Worm (Caenorhabditis elegans): ENCODE measurements around the gene fos-1.

Gene fos-1

DNA sequence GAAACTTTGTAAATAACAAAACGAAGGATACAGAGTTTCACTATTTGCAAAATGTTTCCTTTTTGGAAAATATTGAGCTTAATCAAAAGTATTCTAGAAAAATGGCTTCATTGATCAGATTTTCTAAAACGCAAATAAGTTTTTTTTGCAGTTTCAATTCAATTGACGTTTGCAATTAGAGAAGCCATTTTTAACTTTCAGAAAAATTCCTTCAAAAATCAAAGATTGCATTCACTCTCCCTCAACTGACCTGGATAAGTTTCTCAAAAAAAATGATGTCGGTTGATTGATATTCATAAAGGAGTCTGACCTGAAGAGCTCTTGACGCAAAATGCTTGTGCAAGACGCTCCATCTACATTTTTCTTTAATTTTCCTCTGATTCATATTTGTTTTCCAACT lies 29.7 kb upstream of the fos-1 start:
- TF ChIP-seq F13C5.2 (tag; optimal IDR thresholded peaks at IDR 0.05) (no peak), ets-7 (tag; optimal IDR thresholded peaks at IDR 0.05) (no peak), hnd-1 (tag; optimal IDR thresholded peaks at IDR 0.05) (no peak), hmg-4 (GFP tag; optimal IDR thresholded peaks at IDR 0.05) (no peak), sea-1 (GFP tag; conservative IDR thresholded peaks at IDR 0.05) (no peak), tbx-11 (GFP tag; IDR thresholded peaks at IDR 0.05) (no peak), B0310.2 (tag; optimal IDR thresholded peaks at IDR 0.05) (no peak), hmbx-1 (tag; optimal IDR thresholded peaks at IDR 0.05) (no peak), ceh-36 (tag; optimal IDR thresholded peaks at IDR 0.05) (no peak), tra-4 (tag; optimal IDR thresholded peaks at IDR 0.05) (no peak), pes-1 (GFP tag; IDR thresholded peaks at IDR 0.05) (no peak), ceh-13 (GFP tag; optimal IDR thresholded peaks at IDR 0.05) (no peak), flt-1 (GFP tag; IDR thresholded peaks at IDR 0.05) (no peak), ama-1 (optimal IDR thresholded peaks at IDR 0.05) (no peak)

DNA sequence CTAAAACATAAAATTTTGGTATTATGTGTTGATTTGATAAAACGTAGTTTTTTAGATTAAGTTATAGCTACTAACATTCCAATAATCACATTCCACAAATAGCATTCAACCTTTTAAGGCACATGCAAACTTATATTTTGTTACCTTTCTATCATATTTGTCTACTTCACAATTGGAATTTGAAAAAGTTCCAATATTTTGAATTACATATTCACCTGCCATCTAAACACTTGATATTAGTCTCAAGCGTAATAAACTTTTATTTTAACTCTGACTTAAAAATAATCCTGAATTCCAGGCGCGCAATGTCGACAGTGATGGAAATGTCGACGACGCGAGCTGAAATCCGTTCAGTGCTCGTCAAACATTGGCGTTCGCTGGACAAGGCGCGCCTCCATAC lies 27.7 kb upstream of the fos-1 start, which contains the start of gene acy-2:
TSS of gene acy-2 (plus strand) at position 301 of the 400 bp plus-strand sequence.
- TF ChIP-seq ceh-36 (tag; optimal IDR thresholded peaks at IDR 0.05) (no peak), ets-7 (tag; optimal IDR thresholded peaks at IDR 0.05) (no peak), flt-1 (GFP tag; IDR thresholded peaks at IDR 0.05) (no peak), tra-4 (tag; optimal IDR thresholded peaks at IDR 0.05) (no peak), scrt-1 (GFP tag; IDR thresholded peaks at IDR 0.05) (no peak), hmg-4 (GFP tag; optimal IDR thresholded peaks at IDR 0.05) (no peak), tbx-37 (GFP tag; conservative IDR thresholded peaks at IDR 0.05) (no peak), B0310.2 (tag; optimal IDR thresholded peaks at IDR 0.05) (no peak), ama-1 (optimal IDR thresholded peaks at IDR 0.05) (no peak), hnd-1 (tag; optimal IDR thresholded peaks at IDR 0.05) (no peak), pes-1 (GFP tag; IDR thresholded peaks at IDR 0.05) (no peak), F13C5.2 (tag; optimal IDR thresholded peaks at IDR 0.05) (no peak), ceh-13 (GFP tag; optimal IDR thresholded peaks at IDR 0.05) (no peak)

DNA sequence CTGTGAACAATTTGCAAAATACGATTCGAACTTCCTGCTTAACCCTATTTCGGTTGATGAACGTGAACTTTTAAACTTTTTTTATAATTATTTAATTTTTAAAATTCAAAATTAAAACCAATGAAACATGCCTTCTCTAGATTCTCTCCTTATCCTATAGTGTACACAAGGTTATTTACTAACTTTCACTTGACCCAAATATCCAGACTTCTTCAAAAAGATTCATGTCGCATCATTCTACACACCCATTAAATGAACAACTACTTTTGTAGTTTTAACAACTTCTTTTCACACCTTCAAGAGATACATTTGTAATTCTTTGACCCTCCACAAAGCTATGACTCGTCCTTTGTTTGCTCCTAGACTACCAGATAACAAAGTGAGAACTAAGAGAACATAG lies 20.7 kb upstream of the fos-1 start:
- no peak for TF ChIP-seq hmbx-1 (tag; optimal IDR thresholded peaks at IDR 0.05)
- no peak for TF ChIP-seq tbx-11 (GFP tag; IDR thresholded peaks at IDR 0.05)
- TF ChIP-seq ama-1 (optimal IDR thresholded peaks at IDR 0.05): no peak
- no peak for TF ChIP-seq pes-1 (GFP tag; IDR thresholded peaks at IDR 0.05)
- TF ChIP-seq B0310.2 (tag; optimal IDR thresholded peaks at IDR 0.05): no peak
- TF ChIP-seq tra-4 (tag; optimal IDR thresholded peaks at IDR 0.05): no peak
- TF ChIP-seq sea-1 (GFP tag; conservative IDR thresholded peaks at IDR 0.05): no peak
- no peak for TF ChIP-seq aly-1 (tag; optimal IDR thresholded peaks at IDR 0.05)
- no peak for TF ChIP-seq hmg-4 (GFP tag; optimal IDR thresholded peaks at IDR 0.05)
- no peak for TF ChIP-seq flt-1 (GFP tag; IDR thresholded peaks at IDR 0.05)
- TF ChIP-seq hnd-1 (tag; optimal IDR thresholded peaks at IDR 0.05): no peak
- TF ChIP-seq ceh-36 (tag; optimal IDR thresholded peaks at IDR 0.05): no peak
- no peak for TF ChIP-seq ets-7 (tag; optimal IDR thresholded peaks at IDR 0.05)

- TF ChIP-seq aly-1 (tag; optimal IDR thresholded peaks at IDR 0.05): no peak
- no peak for TF ChIP-seq flt-1 (GFP tag; IDR thresholded peaks at IDR 0.05)
Measured at ce11 chrV:5983380-5983779, 20.0 kb upstream of the fos-1 start, which contains the start of gene dhs-16. TSS of gene dhs-16 (plus strand) at chrV:5983745.

DNA sequence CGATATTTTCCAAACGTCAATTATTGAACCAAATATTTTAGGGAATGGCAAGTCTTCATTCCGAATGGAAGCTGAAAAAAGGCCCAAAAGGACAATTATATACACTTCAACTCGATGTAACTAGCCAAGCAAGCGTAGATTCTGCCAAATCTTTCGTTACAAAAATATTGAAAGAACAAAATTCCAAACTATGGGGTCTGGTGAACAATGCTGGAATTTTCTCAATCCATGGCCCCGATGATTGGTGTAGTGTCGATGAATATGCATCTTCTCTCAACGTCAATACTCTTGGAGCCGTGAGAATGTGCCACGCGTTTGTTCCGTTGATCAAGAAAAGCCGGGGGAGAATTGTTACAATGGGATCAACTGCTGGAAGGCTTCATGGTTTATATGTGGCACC lies 19.2 kb upstream of the fos-1 start:
- TF ChIP-seq hmg-4 (GFP tag; optimal IDR thresholded peaks at IDR 0.05) (no peak), aly-1 (tag; optimal IDR thresholded peaks at IDR 0.05) (no peak), scrt-1 (GFP tag; IDR thresholded peaks at IDR 0.05) (no peak), hmbx-1 (tag; optimal IDR thresholded peaks at IDR 0.05) (no peak), flt-1 (GFP tag; IDR thresholded peaks at IDR 0.05) (no peak), ceh-13 (GFP tag; optimal IDR thresholded peaks at IDR 0.05) (no peak), ceh-36 (tag; optimal IDR thresholded peaks at IDR 0.05) (no peak), B0310.2 (tag; optimal IDR thresholded peaks at IDR 0.05) (no peak), tbx-37 (GFP tag; conservative IDR thresholded peaks at IDR 0.05) (no peak), ets-7 (tag; optimal IDR thresholded peaks at IDR 0.05) (no peak), ama-1 (optimal IDR thresholded peaks at IDR 0.05) (no peak), pes-1 (GFP tag; IDR thresholded peaks at IDR 0.05) (no peak), tbx-11 (GFP tag; IDR thresholded peaks at IDR 0.05) (no peak), sea-1 (GFP tag; conservative IDR thresholded peaks at IDR 0.05) (no peak), F13C5.2 (tag; optimal IDR thresholded peaks at IDR 0.05) (no peak), tra-4 (tag; optimal IDR thresholded peaks at IDR 0.05) (no peak), hnd-1 (tag; optimal IDR thresholded peaks at IDR 0.05) (no peak)

ce11 chrV:5986755-5987154 lies 16.6 kb upstream of the fos-1 start, which contains the start of gene C10F3.7:
TSS of gene C10F3.7 (minus strand) at chrV:5986855.
- TF ChIP-seq scrt-1 (GFP tag; IDR thresholded peaks at IDR 0.05) (no peak), ama-1 (optimal IDR thresholded peaks at IDR 0.05) (no peak), F13C5.2 (tag; optimal IDR thresholded peaks at IDR 0.05) (no peak), ceh-36 (tag; optimal IDR thresholded peaks at IDR 0.05) (no peak), ets-7 (tag; optimal IDR thresholded peaks at IDR 0.05) (no peak), ceh-13 (GFP tag; optimal IDR thresholded peaks at IDR 0.05) (no peak), tra-4 (tag; optimal IDR thresholded peaks at IDR 0.05) (no peak), B0310.2 (tag; optimal IDR thresholded peaks at IDR 0.05) (no peak), pes-1 (GFP tag; IDR thresholded peaks at IDR 0.05) (no peak), flt-1 (GFP tag; IDR thresholded peaks at IDR 0.05) (no peak), tbx-37 (GFP tag; conservative IDR thresholded peaks at IDR 0.05) (no peak), hnd-1 (tag; optimal IDR thresholded peaks at IDR 0.05) (no peak), sea-1 (GFP tag; conservative IDR thresholded peaks at IDR 0.05) (no peak), hmg-4 (GFP tag; optimal IDR thresholded peaks at IDR 0.05) (no peak), hmbx-1 (tag; optimal IDR thresholded peaks at IDR 0.05) (no peak), tbx-11 (GFP tag; IDR thresholded peaks at IDR 0.05) (no peak), aly-1 (tag; optimal IDR thresholded peaks at IDR 0.05) (no peak)

DNA sequence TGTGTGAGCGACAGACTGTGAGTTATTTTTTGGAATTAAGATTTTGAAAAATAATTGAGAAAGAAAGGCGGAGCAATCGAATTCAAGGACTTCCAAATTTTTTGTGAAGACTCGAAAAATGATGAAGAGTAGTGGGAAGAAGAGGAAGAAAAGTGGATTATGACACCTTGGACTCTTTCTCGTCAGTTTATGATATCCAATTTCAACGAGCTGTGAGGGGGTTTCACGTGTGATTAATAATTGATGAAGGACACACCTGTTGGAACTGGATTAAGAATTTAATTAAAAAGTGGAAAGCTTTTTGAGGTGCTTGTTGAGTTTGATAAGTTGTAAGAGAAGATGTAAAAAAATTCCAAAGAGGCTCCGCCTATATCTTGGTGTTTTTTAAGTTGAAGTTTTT lies 13.0 kb upstream of the fos-1 start, which contains the start of gene fut-8:
TSS of gene fut-8 (minus strand) at position 101 of the 400 bp plus-strand sequence.
- no peak for TF ChIP-seq ets-7 (tag; optimal IDR thresholded peaks at IDR 0.05)
- TF ChIP-seq hnd-1 (tag; optimal IDR thresholded peaks at IDR 0.05): no peak
- no peak for TF ChIP-seq hmbx-1 (tag; optimal IDR thresholded peaks at IDR 0.05)
- TF ChIP-seq pes-1 (GFP tag; IDR thresholded peaks at IDR 0.05): no peak
- no peak for TF ChIP-seq hmg-4 (GFP tag; optimal IDR thresholded peaks at IDR 0.05)
- no peak for TF ChIP-seq tbx-37 (GFP tag; conservative IDR thresholded peaks at IDR 0.05)
- TF ChIP-seq ceh-13 (GFP tag; optimal IDR thresholded peaks at IDR 0.05): no peak
